Fruit fly (Drosophila melanogaster): ENCODE data around the gene CG2926.
A peak's percentile ranks its signal among the peaks of the same experiment; 100 is the strongest.

CG2926 gene

DNA sequence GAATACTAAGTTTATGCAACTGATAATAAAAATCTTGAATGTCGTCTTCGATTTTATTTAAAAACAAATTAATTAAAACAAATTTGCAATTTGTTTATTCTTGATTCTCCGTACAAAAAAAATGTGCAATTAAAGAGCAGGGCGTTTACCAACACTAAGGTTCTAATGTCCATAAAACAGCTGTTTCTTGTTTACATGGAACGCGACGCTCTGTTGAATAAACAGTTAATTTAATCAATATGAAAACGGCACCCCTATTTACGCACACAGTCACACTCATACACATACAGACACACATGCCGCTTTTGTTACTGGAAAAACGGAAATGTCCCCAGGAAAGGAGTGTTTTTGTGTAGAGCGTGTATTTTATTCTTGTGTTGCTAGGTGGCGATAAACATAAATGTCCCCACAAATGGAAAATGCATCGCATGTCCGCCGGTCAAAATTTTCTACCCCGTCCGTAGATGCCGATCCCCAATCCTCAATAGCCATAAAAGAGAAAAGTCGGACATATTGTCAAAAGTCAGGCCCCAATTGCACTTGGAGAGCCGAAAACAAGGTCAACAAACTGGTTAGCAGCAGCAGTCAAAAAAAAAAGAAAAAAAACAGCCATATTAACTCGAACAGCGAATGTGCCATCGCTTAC, 34.9 kb upstream of the CG2926 start (continued):
- TF ChIP-seq CG5180 (GFP tag; optimal IDR thresholded peaks at IDR 0.05): peak; percentile 60
- TF ChIP-seq Asciz (GFP tag; optimal IDR thresholded peaks at IDR 0.05): peak; percentile 91
- TF ChIP-seq fd3F (GFP tag; optimal IDR thresholded peaks at IDR 0.05): peak; percentile 71
- no peak for TF ChIP-seq CG11085 (GFP tag; IDR thresholded peaks at IDR 0.05)
- peak; percentile 39 for TF ChIP-seq Fer2 (tag; optimal IDR thresholded peaks at IDR 0.05)
- TF ChIP-seq tio (GFP tag; optimal IDR thresholded peaks at IDR 0.05): peak; percentile 26
- no peak for TF ChIP-seq ham (GFP tag; IDR thresholded peaks at IDR 0.05)
- peak; percentile 86 for TF ChIP-seq Hmr (GFP tag; optimal IDR thresholded peaks at IDR 0.05)
- peak; percentile 68 for TF ChIP-seq Lhr (GFP tag; optimal IDR thresholded peaks at IDR 0.05)
- no peak for TF ChIP-seq hth (optimal IDR thresholded peaks at IDR 0.05)
- no peak for TF ChIP-seq da (GFP tag; optimal IDR thresholded peaks at IDR 0.05)
- TF ChIP-seq CG11456 (GFP tag; IDR thresholded peaks at IDR 0.05): no peak
- TF ChIP-seq CG13296 (GFP tag; optimal IDR thresholded peaks at IDR 0.05): peak; percentile 84
- TF ChIP-seq CG2202 (tag; optimal IDR thresholded peaks at IDR 0.05): peak; percentile 85
- no peak for TF ChIP-seq esg (GFP tag; conservative IDR thresholded peaks at IDR 0.05)
- peak; percentile 70 for TF ChIP-seq CG8290 (GFP tag; optimal IDR thresholded peaks at IDR 0.05)
- peak; percentile 88 to 91 for TF ChIP-seq CG8290 (tag; optimal IDR thresholded peaks at IDR 0.05)
- peak; percentile 72 for TF ChIP-seq pb (GFP tag; optimal IDR thresholded peaks at IDR 0.05)
- TF ChIP-seq Nf-YB (GFP tag; optimal IDR thresholded peaks at IDR 0.05): peak; percentile 63
- peak; percentile 63 for TF ChIP-seq kay (GFP tag; optimal IDR thresholded peaks at IDR 0.05)
- TF ChIP-seq Aef1 (GFP tag; IDR thresholded peaks at IDR 0.05): no peak
- TF ChIP-seq CG2889 (GFP tag; IDR thresholded peaks at IDR 0.05): no peak
- peak; percentile 68 for TF ChIP-seq CG7556 (GFP tag; optimal IDR thresholded peaks at IDR 0.05)
- no peak for TF ChIP-seq luna (GFP tag; optimal IDR thresholded peaks at IDR 0.05)
- peak; percentile 65 for TF ChIP-seq tup (GFP tag; optimal IDR thresholded peaks at IDR 0.05)
- TF ChIP-seq phol (tag; optimal IDR thresholded peaks at IDR 0.05): peak; percentile 57
- TF ChIP-seq eyg (GFP tag; optimal IDR thresholded peaks at IDR 0.05): peak; percentile 83
- peak; percentile 54 for TF ChIP-seq CG1602 (GFP tag; optimal IDR thresholded peaks at IDR 0.05)
- TF ChIP-seq Gsc (GFP tag; IDR thresholded peaks at IDR 0.05): no peak
- no peak for TF ChIP-seq pita (GFP tag; optimal IDR thresholded peaks at IDR 0.05)
- peak; percentile 37 for TF ChIP-seq emc (GFP tag; optimal IDR thresholded peaks at IDR 0.05)
- TF ChIP-seq Awh (GFP tag; IDR thresholded peaks at IDR 0.05): no peak
- TF ChIP-seq CG13624 (GFP tag; optimal IDR thresholded peaks at IDR 0.05): peak; percentile 28
- TF ChIP-seq Atf-2 (GFP tag; optimal IDR thresholded peaks at IDR 0.05): peak; percentile 46
- no peak for TF ChIP-seq inv (GFP tag; IDR thresholded peaks at IDR 0.05; ENCODE audit: partially characterized antibody)
- peak; percentile 42 for TF ChIP-seq CG9817 (tag; optimal IDR thresholded peaks at IDR 0.05)
- no peak for TF ChIP-seq jigr1 (GFP tag; IDR thresholded peaks at IDR 0.05)
- peak; percentile 73 for TF ChIP-seq CG12769 (tag; optimal IDR thresholded peaks at IDR 0.05)
- TF ChIP-seq D19A (tag; optimal IDR thresholded peaks at IDR 0.05): peak; percentile 62
- TF ChIP-seq Bgb (GFP tag; IDR thresholded peaks at IDR 0.05; ENCODE audit: partially characterized antibody): no peak
- TF ChIP-seq CG2875 (GFP tag; optimal IDR thresholded peaks at IDR 0.05): peak; percentile 91
- no peak for TF ChIP-seq MBD-R2 (GFP tag; IDR thresholded peaks at IDR 0.05)
- no peak for TF ChIP-seq Oaz (GFP tag; IDR thresholded peaks at IDR 0.05)
- TF ChIP-seq hbn (GFP tag; IDR thresholded peaks at IDR 0.05; ENCODE audit: partially characterized antibody): no peak
- TF ChIP-seq CG14667 (GFP tag; IDR thresholded peaks at IDR 0.05): no peak
- TF ChIP-seq Gug (GFP tag; IDR thresholded peaks at IDR 0.05): no peak
- TF ChIP-seq slbo (GFP tag; IDR thresholded peaks at IDR 0.05): no peak
- peak; percentile 64 for TF ChIP-seq CG3838 (GFP tag; optimal IDR thresholded peaks at IDR 0.05)
- no peak for TF ChIP-seq CG32532 (GFP tag; IDR thresholded peaks at IDR 0.05)
- TF ChIP-seq ERR (GFP tag; optimal IDR thresholded peaks at IDR 0.05): peak; percentile 68
- peak; percentile 26 for TF ChIP-seq vfl (GFP tag; optimal IDR thresholded peaks at IDR 0.05)
- no peak for TF ChIP-seq h (optimal IDR thresholded peaks at IDR 0.05)
